Worm (Caenorhabditis elegans): ENCODE measurements around the gene ctsa-1.2.
A peak's percentile ranks its signal among the peaks of the same experiment; 100 is the strongest.

ctsa-1.2 gene

ce11 chrII:11759277-11759676 lies 20.1 kb downstream of the ctsa-1.2 start, which contains the start of the genes F44E5.4 and F44E5.5 (continued):
- TF ChIP-seq chd-7 (tag; optimal IDR thresholded peaks at IDR 0.05) (peak; percentile 99), F10E7.11 (tag; optimal IDR thresholded peaks at IDR 0.05) (peak; percentile 97), pbrm-1 (GFP tag; IDR thresholded peaks at IDR 0.05) (peak; percentile 99), attf-6 (GFP tag; IDR thresholded peaks at IDR 0.05) (peak; percentile 86), bed-2 (GFP tag; IDR thresholded peaks at IDR 0.05) (peak; percentile 92), nfya-2 (GFP tag; IDR thresholded peaks at IDR 0.05) (peak; percentile 96), nfyb-1 (GFP tag; IDR thresholded peaks at IDR 0.05) (peak; percentile 99), egrh-3 (GFP tag; IDR thresholded peaks at IDR 0.05) (peak; percentile 93), madf-6 (GFP tag; IDR thresholded peaks at IDR 0.05) (peak; percentile 88), egl-44 (GFP tag; IDR thresholded peaks at IDR 0.05) (peak; percentile 98), T07F8.4 (tag; optimal IDR thresholded peaks at IDR 0.05) (peak; percentile 55), attf-3 (GFP tag; conservative IDR thresholded peaks at IDR 0.05) (peak; percentile 83), lir-1 (GFP tag; conservative IDR thresholded peaks at IDR 0.05) (peak; percentile 94), ZK185.1 (tag; optimal IDR thresholded peaks at IDR 0.05; ENCODE audit: poor library complexity, severe bottlenecking) (peak; percentile 65), F39B2.1 (GFP tag; IDR thresholded peaks at IDR 0.05) (peak; percentile 96), Y53G8AR.9 (GFP tag; conservative IDR thresholded peaks at IDR 0.05) (peak; percentile 99), gei-17 (GFP tag; optimal IDR thresholded peaks at IDR 0.05) (peak; percentile 89), lin-40 (tag; optimal IDR thresholded peaks at IDR 0.05) (peak; percentile 97), attf-5 (GFP tag; optimal IDR thresholded peaks at IDR 0.05) (peak; percentile 46), F33H1.4 (GFP tag; IDR thresholded peaks at IDR 0.05) (peak; percentile 77), egl-18 (GFP tag; IDR thresholded peaks at IDR 0.05) (peak; percentile 99), lag-1 (GFP tag; IDR thresholded peaks at IDR 0.05) (0 out of 2 replicates have a peak, but pooled peaks have one; percentile 89), Y95B8A.8 (GFP tag; IDR thresholded peaks at IDR 0.05) (peak; percentile 97), sea-2 (GFP tag; IDR thresholded peaks at IDR 0.05) (peak; percentile 99), B0261.1 (tag; optimal IDR thresholded peaks at IDR 0.05) (peak; percentile 40), C06A6.2 (GFP tag; conservative IDR thresholded peaks at IDR 0.05) (peak; percentile 98), ztf-25 (GFP tag; IDR thresholded peaks at IDR 0.05) (peak; percentile 75; the same call in 1 of the 2 replicates), ztf-26 (tag; optimal IDR thresholded peaks at IDR 0.05) (peak; percentile 97), F57C9.4 (tag; optimal IDR thresholded peaks at IDR 0.05) (peak; percentile 97), T26A5.8 (tag; optimal IDR thresholded peaks at IDR 0.05) (peak; percentile 89), ztf-18 (tag; optimal IDR thresholded peaks at IDR 0.05) (peak; percentile 48), F57A8.1 (GFP tag; optimal IDR thresholded peaks at IDR 0.05) (peak; percentile 7), zfh-2 (GFP tag; conservative IDR thresholded peaks at IDR 0.05) (peak; percentile 79), lin-54 (GFP tag; optimal IDR thresholded peaks at IDR 0.05) (peak; percentile 81), aptf-3 (GFP tag; IDR thresholded peaks at IDR 0.05) (peak; percentile 100)

ce11 chrII:11761806-11762512 lies 22.8 kb downstream of the ctsa-1.2 start:
- no peak for TF ChIP-seq Y79H2A.3 (GFP tag; conservative IDR thresholded peaks at IDR 0.05)
- no peak for TF ChIP-seq chd-7 (tag; optimal IDR thresholded peaks at IDR 0.05)
- TF ChIP-seq ZK185.1 (tag; optimal IDR thresholded peaks at IDR 0.05; ENCODE audit: poor library complexity, severe bottlenecking): no peak
- no peak for TF ChIP-seq zim-3 (tag; optimal IDR thresholded peaks at IDR 0.05)
- TF ChIP-seq athp-1 (tag; optimal IDR thresholded peaks at IDR 0.05): no peak
- TF ChIP-seq lir-1 (GFP tag; conservative IDR thresholded peaks at IDR 0.05): no peak
- no peak for TF ChIP-seq ceh-27 (GFP tag; optimal IDR thresholded peaks at IDR 0.05)
- TF ChIP-seq unc-130 (GFP tag; optimal IDR thresholded peaks at IDR 0.05): no peak
- TF ChIP-seq ekl-4 (GFP tag; IDR thresholded peaks at IDR 0.05): no peak
- no peak for TF ChIP-seq madf-6 (GFP tag; IDR thresholded peaks at IDR 0.05)
- no peak for TF ChIP-seq aptf-3 (GFP tag; IDR thresholded peaks at IDR 0.05)
- peak; percentile 83 for TF ChIP-seq ama-1 (optimal IDR thresholded peaks at IDR 0.05)
- peak in 1 of 2 experiments; percentile 54 for TF ChIP-seq ama-1 (GFP tag; optimal IDR thresholded peaks at IDR 0.05)
- no peak for TF ChIP-seq tbp1 (GFP tag; optimal IDR thresholded peaks at IDR 0.05)
- TF ChIP-seq lin-26 (GFP tag; IDR thresholded peaks at IDR 0.05): no peak
- TF ChIP-seq lin-54 (GFP tag; optimal IDR thresholded peaks at IDR 0.05): peak; percentile 36
- no peak for TF ChIP-seq dpl-1 (GFP tag; optimal IDR thresholded peaks at IDR 0.05)
- TF ChIP-seq zfh-2 (GFP tag; conservative IDR thresholded peaks at IDR 0.05): no peak
- no peak for TF ChIP-seq Y53F4B.3 (GFP tag; IDR thresholded peaks at IDR 0.05)
- TF ChIP-seq F10E7.11 (tag; optimal IDR thresholded peaks at IDR 0.05): no peak
- TF ChIP-seq bed-2 (GFP tag; IDR thresholded peaks at IDR 0.05): no peak

All from whole organism, young adult.